Fruit fly (Drosophila melanogaster) whole organism, embryonic: ENCODE data around the gene CG6839.

Source experiments
- Atf6 ChIP-seq: fragments of 200-800 bp; sonication (Bioruptor generic); IDR thresholded peaks from 2 replicates; pipeline ENCODE4 v1.3.6; 2022; ENCODE audit warnings: missing biosample characterization, missing genetic modification characterization
- B-H1 ChIP-seq: fragments of 200-800 bp; sonication (Bioruptor generic); IDR thresholded peaks from 3 replicates; pipeline ENCODE4 v1.3.6; 2022; ENCODE audit warnings: missing biosample characterization, missing genetic modification characterization
- Bgb ChIP-seq: fragments of 200-800 bp; sonication (Bioruptor generic); IDR thresholded peaks from 2 replicates; pipeline ENCODE4 v1.3.6; 2022; ENCODE audit warnings: missing biosample characterization, missing genetic modification characterization; ENCODE audit not compliant: partially characterized antibody
- CG1024 ChIP-seq: fragments of 200-800 bp; sonication (Bioruptor generic); IDR thresholded peaks from 2 replicates; pipeline ENCODE4 v1.3.6; 2022; ENCODE audit warnings: missing biosample characterization, missing genetic modification characterization
- CG11093 ChIP-seq: fragments of 200-800 bp; sonication (Bioruptor generic); IDR thresholded peaks from 3 replicates; pipeline ENCODE4 v1.3.6; 2022; ENCODE audit warnings: missing biosample characterization, missing genetic modification characterization
- CG11504 ChIP-seq: fragments of 200-800 bp; sonication (Bioruptor generic); optimal IDR thresholded peaks from 3 replicates; lab custom pipeline; 2019; ENCODE audit warnings: missing biosample characterization, mild to moderate bottlenecking, missing genetic modification characterization, moderate library complexity
- CG12744 ChIP-seq: fragments of 200-800 bp; sonication (Bioruptor generic); optimal IDR thresholded peaks from 2 replicates; lab custom pipeline; 2016; ENCODE audit warnings: missing biosample characterization, missing genetic modification characterization
- CG13296 ChIP-seq: fragments of 200-800 bp; sonication (Bioruptor generic); optimal IDR thresholded peaks from 3 replicates; lab custom pipeline; 2018; ENCODE audit warnings: missing biosample characterization, mild to moderate bottlenecking, missing genetic modification characterization
- CG13894 ChIP-seq: fragments of 200-800 bp; sonication (Bioruptor generic); optimal IDR thresholded peaks from 3 replicates; lab custom pipeline; 2018; ENCODE audit warnings: missing biosample characterization, mild to moderate bottlenecking, missing genetic modification characterization, moderate library complexity
- CG1603 ChIP-seq: fragments of 200-800 bp; sonication (Bioruptor generic); optimal IDR thresholded peaks from 2 replicates; lab custom pipeline; 2019; ENCODE audit warnings: missing biosample characterization, mild to moderate bottlenecking, missing genetic modification characterization, moderate library complexity
- CG16779 ChIP-seq: fragments of 200-800 bp; sonication (Bioruptor generic); IDR thresholded peaks from 2 replicates; pipeline ENCODE4 v1.3.6; 2022; ENCODE audit warnings: missing biosample characterization, missing genetic modification characterization
- CG16813 ChIP-seq: fragments of 200-800 bp; sonication (Bioruptor generic); IDR thresholded peaks from 3 replicates; pipeline ENCODE4 v1.3.6; 2022; ENCODE audit warnings: missing biosample characterization, missing genetic modification characterization; ENCODE audit not compliant: partially characterized antibody
- CG17359 ChIP-seq: fragments of 200-800 bp; sonication (Bioruptor generic); optimal IDR thresholded peaks from 3 replicates; lab custom pipeline; 2018; ENCODE audit warnings: missing biosample characterization, mild to moderate bottlenecking, missing genetic modification characterization, moderate library complexity
- CG2129 ChIP-seq: fragments of 200-800 bp; sonication (Bioruptor generic); IDR thresholded peaks from 2 replicates; pipeline ENCODE4 v1.3.6; 2022; ENCODE audit warnings: missing biosample characterization, missing genetic modification characterization; ENCODE audit not compliant: partially characterized antibody
- CG2712 ChIP-seq: fragments of 200-800 bp; optimal IDR thresholded peaks from 3 replicates; lab custom pipeline; 2019; ENCODE audit warnings: missing biosample characterization, mild to moderate bottlenecking, missing genetic modification characterization, moderate library complexity
- CG33213 ChIP-seq: fragments of 200-800 bp; sonication (Bioruptor generic); optimal IDR thresholded peaks from 3 replicates; lab custom pipeline; 2016; ENCODE audit warnings: missing biosample characterization, missing genetic modification characterization
- CG34224 ChIP-seq: fragments of 200-800 bp; sonication (Bioruptor generic); IDR thresholded peaks from 3 replicates; pipeline ENCODE4 v1.3.6; 2022; ENCODE audit warnings: missing biosample characterization, missing genetic modification characterization; ENCODE audit not compliant: partially characterized antibody
- CG43689 ChIP-seq: fragments of 200-800 bp; sonication (Bioruptor generic); IDR thresholded peaks from 2 replicates; pipeline ENCODE4 v1.3.6; 2022; ENCODE audit warnings: missing biosample characterization, missing genetic modification characterization
- CG5180 ChIP-seq: fragments of 200-800 bp; sonication (Bioruptor generic); optimal IDR thresholded peaks from 3 replicates; lab custom pipeline; 2017; ENCODE audit warnings: missing biosample characterization, missing genetic modification characterization, mild to moderate bottlenecking, moderate library complexity, missing genetic modification reagents
- CG7372 ChIP-seq: fragments of 200-800 bp; sonication (Bioruptor generic); IDR thresholded peaks from 2 replicates; pipeline ENCODE4 v1.3.6; 2022; ENCODE audit warnings: missing biosample characterization, missing genetic modification characterization
- CG8089 ChIP-seq: fragments of 200-800 bp; sonication (Bioruptor generic); optimal IDR thresholded peaks from 3 replicates; lab custom pipeline; 2016; ENCODE audit warnings: missing biosample characterization, missing genetic modification characterization
- CG8765 ChIP-seq: fragments of 200-800 bp; sonication (Bioruptor generic); IDR thresholded peaks from 2 replicates; pipeline ENCODE4 v1.3.6; 2022; ENCODE audit warnings: missing biosample characterization, missing genetic modification characterization
- CG9932 ChIP-seq: fragments of 200-800 bp; sonication (Bioruptor generic); IDR thresholded peaks from 2 replicates; pipeline ENCODE4 v1.3.6; 2022; ENCODE audit warnings: missing biosample characterization, missing genetic modification characterization
- CTCF ChIP-seq: fragments of 200-800 bp; sonication (Bioruptor generic); optimal IDR thresholded peaks from 2 replicates; lab custom pipeline; 2017; ENCODE audit warnings: missing biosample characterization, mild to moderate bottlenecking, missing genetic modification characterization, moderate library complexity
- Chrac-16 ChIP-seq: fragments of 200-800 bp; sonication (Bioruptor generic); optimal IDR thresholded peaks from 3 replicates; lab custom pipeline; 2016; ENCODE audit warnings: missing biosample characterization, missing genetic modification characterization
- Dbx ChIP-seq: fragments of 200-800 bp; sonication (Bioruptor generic); IDR thresholded peaks from 3 replicates; pipeline ENCODE4 v1.3.6; 2022; ENCODE audit warnings: missing biosample characterization, missing genetic modification characterization
- H2.0 ChIP-seq: fragments of 200-800 bp; sonication (Bioruptor generic); IDR thresholded peaks from 2 replicates; pipeline ENCODE4 v1.3.6; 2022; ENCODE audit warnings: missing biosample characterization, missing genetic modification characterization
- HHEX ChIP-seq: fragments of 200-800 bp; sonication (Bioruptor generic); optimal IDR thresholded peaks from 3 replicates; lab custom pipeline; 2017; ENCODE audit warnings: missing biosample characterization, mild to moderate bottlenecking, missing genetic modification characterization, missing genetic modification reagents
- NFAT ChIP-seq: fragments of 200-800 bp; sonication (Bioruptor generic); IDR thresholded peaks from 2 replicates; pipeline ENCODE4 v1.3.6; 2022; ENCODE audit warnings: missing biosample characterization, missing genetic modification characterization
- TFAM ChIP-seq: fragments of 200-800 bp; sonication (Bioruptor generic); optimal IDR thresholded peaks from 2 replicates; lab custom pipeline; 2017; ENCODE audit warnings: missing biosample characterization, missing genetic modification characterization, inconsistent platforms
- caup ChIP-seq: fragments of 200-800 bp; sonication (Bioruptor generic); optimal IDR thresholded peaks from 3 replicates; lab custom pipeline; 2017; ENCODE audit warnings: missing biosample characterization, mild to moderate bottlenecking, missing genetic modification characterization, moderate library complexity; ENCODE audit not compliant: severe bottlenecking
- chinmo ChIP-seq: fragments of 200-800 bp; sonication (Bioruptor generic); IDR thresholded peaks from 4 replicates; pipeline ENCODE4 v1.3.6; 2022; ENCODE audit warnings: missing biosample characterization, missing genetic modification characterization; ENCODE audit not compliant: partially characterized antibody
- corto ChIP-seq: fragments of 200-800 bp; sonication (Bioruptor generic); optimal IDR thresholded peaks from 2 replicates; lab custom pipeline; 2016; ENCODE audit warnings: missing biosample characterization, mild to moderate bottlenecking, missing genetic modification characterization, moderate library complexity
- fd3F ChIP-seq: fragments of 200-800 bp; sonication (Bioruptor generic); optimal IDR thresholded peaks from 2 replicates; lab custom pipeline; 2018; ENCODE audit warnings: missing biosample characterization, mild to moderate bottlenecking, missing genetic modification characterization, moderate library complexity
- ftz-f1 ChIP-seq: fragments of 200-800 bp; sonication (Bioruptor generic); optimal IDR thresholded peaks from 2 replicates; lab custom pipeline; 2016; ENCODE audit warnings: missing biosample characterization, missing genetic modification characterization
- gcm2 ChIP-seq: fragments of 200-800 bp; sonication (Bioruptor generic); optimal IDR thresholded peaks from 2 replicates; lab custom pipeline; 2016; ENCODE audit warnings: missing biosample characterization, missing genetic modification characterization
- h ChIP-seq: fragments of >200 bp; optimal IDR thresholded peaks from 2 replicates; lab custom pipeline; 2017
- ken ChIP-seq: fragments of 200-800 bp; sonication (Bioruptor generic); IDR thresholded peaks from 3 replicates; pipeline ENCODE4 v1.3.6; 2022; ENCODE audit warnings: missing biosample characterization, missing genetic modification characterization
- lola ChIP-seq, 3 experiments: fragments of >200 bp in 2 of 3; fragments of 200-800 bp in 1 of 3; sonication (Bioruptor generic) in 1 of 3; optimal IDR thresholded peaks; 2 replicates each; lab custom pipeline; 2017 to 2019; ENCODE audit warnings: missing biosample characterization in 3 of 3, missing genetic modification characterization in 3 of 3, mild to moderate bottlenecking in 1 of 3, moderate library complexity in 1 of 3
- mirr ChIP-seq: fragments of 200-800 bp; sonication (Bioruptor generic); optimal IDR thresholded peaks from 3 replicates; lab custom pipeline; 2018; ENCODE audit warnings: missing biosample characterization, mild to moderate bottlenecking, missing genetic modification characterization
- nerfin-1 ChIP-seq: fragments of 200-800 bp; sonication (Bioruptor generic); optimal IDR thresholded peaks from 3 replicates; lab custom pipeline; 2019; ENCODE audit warnings: missing biosample characterization, mild to moderate bottlenecking, missing genetic modification characterization, moderate library complexity
- phol ChIP-seq: fragments of 200-800 bp; sonication (Bioruptor generic); optimal IDR thresholded peaks from 3 replicates; lab custom pipeline; 2018; ENCODE audit warnings: missing biosample characterization, mild to moderate bottlenecking, missing genetic modification characterization, moderate library complexity
- psq ChIP-seq: fragments of 200-800 bp; sonication (Bioruptor generic); optimal IDR thresholded peaks from 2 replicates; lab custom pipeline; 2017; ENCODE audit warnings: missing biosample characterization, missing genetic modification characterization
- sens ChIP-seq: fragments of 200-800 bp; sonication (Bioruptor generic); peaks from one replicate; lab custom pipeline; 2016; ENCODE audit warnings: missing biosample characterization, missing genetic modification characterization
- sna ChIP-seq: fragments of 200-800 bp; sonication (Bioruptor generic); IDR thresholded peaks from 2 replicates; pipeline ENCODE4 v1.3.6; 2022; ENCODE audit warnings: missing biosample characterization, missing genetic modification characterization; ENCODE audit not compliant: partially characterized antibody
- sqz ChIP-seq: fragments of 200-800 bp; sonication (Bioruptor generic); optimal IDR thresholded peaks from 3 replicates; lab custom pipeline; 2018; ENCODE audit warnings: missing biosample characterization, mild to moderate bottlenecking, missing genetic modification characterization
- stc ChIP-seq: fragments of 200-800 bp; sonication (Bioruptor generic); IDR thresholded peaks from 2 replicates; pipeline ENCODE4 v1.3.6; 2022; ENCODE audit warnings: missing biosample characterization, missing genetic modification characterization
- tll ChIP-seq, 2 experiments: fragments of 200-800 bp in 1 of 2; fragments of >200 bp in 1 of 2; sonication (Bioruptor generic) in 1 of 2; optimal IDR thresholded peaks; 2 replicates each; lab custom pipeline; 2017 to 2019; ENCODE audit warnings: missing biosample characterization in 2 of 2, missing genetic modification characterization in 2 of 2, mild to moderate bottlenecking in 1 of 2, moderate library complexity in 1 of 2
- vfl ChIP-seq: fragments of 200-800 bp; sonication (Bioruptor generic); optimal IDR thresholded peaks from 2 replicates; lab custom pipeline; 2016; ENCODE audit warnings: missing biosample characterization, missing genetic modification characterization

Gene CG6839

dm6 chr3L:18891986-18892385 is 25.4 kb upstream of the CG6839 start, which contains the start of gene NijB (continued):
- no peak for TF ChIP-seq lola (GFP tag; optimal IDR thresholded peaks at IDR 0.05; lab: Kevin White, UChicago)
- TF ChIP-seq CTCF (GFP tag; lab: Kevin White, UChicago), result peak; percentile 11
- peak; percentile 63 for TF ChIP-seq CG17359 (tag; lab: Kevin White, UChicago)
- 0 out of 4 replicates have a peak, but pooled peaks have one; percentile 30 for TF ChIP-seq chinmo (GFP tag; lab: Robert Waterston, UW)

- TF ChIP-seq psq, result no peak
- peak; percentile 61 for TF ChIP-seq sqz (GFP tag; lab: Kevin White, UChicago)
- no peak for TF ChIP-seq CG8765
- TF ChIP-seq CG8089 (GFP tag; lab: Kevin White, UChicago), result no peak
- no peak for TF ChIP-seq CG5180 (GFP tag; lab: Kevin White, UChicago)
- TF ChIP-seq phol, result no peak
- TF ChIP-seq Chrac-16 (GFP tag; lab: Kevin White, UChicago), result no peak
- TF ChIP-seq CG34224 (GFP tag; lab: Robert Waterston, UW), result no peak
- no peak for TF ChIP-seq corto (GFP tag; lab: Kevin White, UChicago)
- TF ChIP-seq CG33213 (GFP tag; lab: Kevin White, UChicago), result no peak
- TF ChIP-seq CG1024 (GFP tag; lab: Robert Waterston, UW), result no peak
- no peak for TF ChIP-seq HHEX
- peak; percentile 14 for TF ChIP-seq caup (GFP tag; lab: Kevin White, UChicago)
- no peak for TF ChIP-seq nerfin-1
- TF ChIP-seq fd3F (GFP tag; lab: Kevin White, UChicago), result no peak
- no peak for TF ChIP-seq h
- no peak for TF ChIP-seq NFAT (GFP tag; lab: Robert Waterston, UW)
- peak; percentile 2 for TF ChIP-seq CTCF (GFP tag; lab: Kevin White, UChicago)
- no peak for TF ChIP-seq CG43689 (GFP tag; lab: Robert Waterston, UW)
- TF ChIP-seq CG9932 (GFP tag; lab: Robert Waterston, UW), result no peak
- TF ChIP-seq CG7372, result no peak
- peak; percentile 52 for TF ChIP-seq sens (GFP tag; lab: Kevin White, UChicago)
- peak; percentile 47 for TF ChIP-seq CG13296 (GFP tag; lab: Kevin White, UChicago)
- TF ChIP-seq CG13894 (tag; lab: Kevin White, UChicago), result peak; percentile 84
- no peak for TF ChIP-seq CG11504
- no peak for TF ChIP-seq CG11093
- no peak for TF ChIP-seq CG2129
- no peak for TF ChIP-seq CG12744 (GFP tag; lab: Kevin White, UChicago)
- TF ChIP-seq sna (GFP tag; lab: Robert Waterston, UW), result no peak
- TF ChIP-seq chinmo (GFP tag; lab: Robert Waterston, UW), result peak; percentile 70; the same call in 1 of the 4 replicates
- TF ChIP-seq Dbx (GFP tag; lab: Robert Waterston, UW), result no peak
- no peak for TF ChIP-seq CG2712 (tag; lab: Kevin White, UChicago)
- no peak for TF ChIP-seq B-H1
- TF ChIP-seq CG1603 (tag; lab: Kevin White, UChicago), result no peak
- no peak for TF ChIP-seq gcm2
- no peak for TF ChIP-seq H2.0 (GFP tag; lab: Robert Waterston, UW)
- TF ChIP-seq ken, result no peak
- no peak for TF ChIP-seq CG16779 (GFP tag; lab: Robert Waterston, UW)
- no peak for TF ChIP-seq CG16813 (GFP tag; lab: Robert Waterston, UW)
- peak; percentile 57 for TF ChIP-seq mirr
- TF ChIP-seq TFAM (GFP tag; lab: Kevin White, UChicago), result no peak
- no peak for TF ChIP-seq tll (GFP tag; optimal IDR thresholded peaks at IDR 0.05; lab: Kevin White, UChicago)
- no peak for TF ChIP-seq vfl (GFP tag; lab: Kevin White, UChicago)
- TF ChIP-seq Atf6, result no peak
- TF ChIP-seq Bgb, result no peak
- TF ChIP-seq stc (GFP tag; lab: Robert Waterston, UW), result no peak
- TF ChIP-seq ftz-f1 (GFP tag; lab: Kevin White, UChicago), result no peak
Observed at dm6 chr3L:18895079-18895478, 22.3 kb upstream of the CG6839 start.
